Worm (Caenorhabditis elegans): ENCODE measurements around the gene F36H1.11.

Gene F36H1.11

ce11 chrIV:11089527-11089926 is 40.6 kb downstream of the F36H1.11 start, which contains the start of gene M7.7:
Gene M7.7, plus strand, starts transcription at chrIV:11089827.
- TF ChIP-seq klf-2 (GFP tag; conservative IDR thresholded peaks at IDR 0.05) (no peak), T22C8.4 (GFP tag; IDR thresholded peaks at IDR 0.05) (no peak), tab-1 (GFP tag; IDR thresholded peaks at IDR 0.05) (no peak), med-1 (GFP tag; optimal IDR thresholded peaks at IDR 0.05; ENCODE audit: insufficient read depth) (no peak), ztf-29 (GFP tag; IDR thresholded peaks at IDR 0.05) (no peak)

DNA sequence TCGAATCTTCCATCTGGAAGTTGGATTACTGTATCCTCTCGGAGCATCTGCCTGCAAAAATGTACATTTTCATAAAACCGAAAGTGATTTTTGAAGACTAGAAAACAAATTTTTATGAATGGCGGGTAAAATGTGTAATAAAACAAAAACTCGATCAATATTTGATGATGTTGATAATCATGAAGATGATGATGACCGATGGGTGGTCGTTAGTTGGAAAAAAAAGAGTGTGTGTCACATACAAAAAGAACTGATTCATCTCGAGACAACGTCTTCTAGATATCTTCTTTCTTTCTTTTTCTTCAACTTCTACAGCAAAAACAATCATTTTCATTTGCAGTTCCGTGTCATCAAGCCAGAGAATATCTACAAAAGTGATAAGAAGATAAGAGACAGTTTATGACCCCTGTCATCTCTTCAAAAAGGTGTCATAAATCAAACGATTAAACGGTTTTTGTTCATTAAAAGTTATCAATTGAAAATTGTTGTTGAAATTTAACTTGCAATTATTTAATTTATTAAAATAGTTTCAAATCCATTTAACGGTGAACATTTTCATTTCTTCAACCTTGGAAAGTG is 43.6 kb downstream of the F36H1.11 start, which contains the start of gene bcc-1:
Gene bcc-1, minus strand, starts transcription at position 51 of the 579 bp plus-strand sequence.
- TF ChIP-seq ztf-29 (GFP tag; IDR thresholded peaks at IDR 0.05) (no peak), ztf-23 (GFP tag; IDR thresholded peaks at IDR 0.05) (no peak), med-1 (GFP tag; optimal IDR thresholded peaks at IDR 0.05; ENCODE audit: insufficient read depth) (no peak), flt-1 (GFP tag; IDR thresholded peaks at IDR 0.05) (no peak)

- TF ChIP-seq med-1 (GFP tag; optimal IDR thresholded peaks at IDR 0.05; ENCODE audit: insufficient read depth) (no peak), klf-2 (GFP tag; conservative IDR thresholded peaks at IDR 0.05) (no peak), T22C8.4 (GFP tag; IDR thresholded peaks at IDR 0.05) (no peak), ztf-23 (GFP tag; IDR thresholded peaks at IDR 0.05) (no peak), ztf-29 (GFP tag; IDR thresholded peaks at IDR 0.05) (no peak), ref-1 (GFP tag; conservative IDR thresholded peaks at IDR 0.05) (no peak), tab-1 (GFP tag; IDR thresholded peaks at IDR 0.05) (no peak), cog-1 (tag; optimal IDR thresholded peaks at IDR 0.05) (no peak)
These were observed 45.1 kb downstream of the F36H1.11 start for ce11 chrIV:11094052-11094451.

ce11 chrIV:11094974-11095373 is 46.0 kb downstream of the F36H1.11 start, which contains the start of gene M7.8:
Gene M7.8, minus strand, starts transcription at chrIV:11095085.
- TF ChIP-seq flt-1 (GFP tag; IDR thresholded peaks at IDR 0.05), result no peak
- no peak for TF ChIP-seq T22C8.4 (GFP tag; IDR thresholded peaks at IDR 0.05)
- TF ChIP-seq med-1 (GFP tag; optimal IDR thresholded peaks at IDR 0.05; ENCODE audit: insufficient read depth), result no peak
- TF ChIP-seq tab-1 (GFP tag; IDR thresholded peaks at IDR 0.05), result no peak
- no peak for TF ChIP-seq cog-1 (tag; optimal IDR thresholded peaks at IDR 0.05)
- TF ChIP-seq ztf-23 (GFP tag; IDR thresholded peaks at IDR 0.05), result no peak
- TF ChIP-seq ref-1 (GFP tag; conservative IDR thresholded peaks at IDR 0.05), result no peak
- TF ChIP-seq ztf-29 (GFP tag; IDR thresholded peaks at IDR 0.05), result no peak
- no peak for TF ChIP-seq klf-2 (GFP tag; conservative IDR thresholded peaks at IDR 0.05)

ce11 chrIV:11097795-11098194 is 48.8 kb downstream of the F36H1.11 start, which contains the start of gene M7.12:
Gene M7.12, minus strand, starts transcription at chrIV:11097982.
- TF ChIP-seq ztf-23 (GFP tag; IDR thresholded peaks at IDR 0.05) (no peak), tab-1 (GFP tag; IDR thresholded peaks at IDR 0.05) (no peak), klf-2 (GFP tag; conservative IDR thresholded peaks at IDR 0.05) (no peak), ztf-29 (GFP tag; IDR thresholded peaks at IDR 0.05) (no peak), flt-1 (GFP tag; IDR thresholded peaks at IDR 0.05) (no peak), T22C8.4 (GFP tag; IDR thresholded peaks at IDR 0.05) (no peak), ref-1 (GFP tag; conservative IDR thresholded peaks at IDR 0.05) (no peak), cog-1 (tag; optimal IDR thresholded peaks at IDR 0.05) (no peak), med-1 (GFP tag; optimal IDR thresholded peaks at IDR 0.05; ENCODE audit: insufficient read depth) (no peak)

Measured in whole organism, midembryonic.